Worm (Caenorhabditis elegans) whole organism, late embryonic: ENCODE measurements around the gene Y39A1A.21.

Source experiments
- ama-1 ChIP-seq: fragments of 150-350 bp; optimal IDR thresholded peaks from 2 replicates; lab custom pipeline; 2014
- ceh-24 ChIP-seq: sonication (generic microtip); optimal IDR thresholded peaks from 2 replicates; lab custom pipeline; 2016; ENCODE audit warnings: mild to moderate bottlenecking, missing genetic modification characterization, missing compliant biosample characterization
- ceh-30 ChIP-seq: fragments of 150-350 bp; optimal IDR thresholded peaks from 2 replicates; lab custom pipeline; 2014; ENCODE audit warnings: missing biosample characterization, missing genetic modification characterization
- ceh-6 ChIP-seq: fragments of 200-800 bp; sonication (Bioruptor generic); optimal IDR thresholded peaks from 2 replicates; lab custom pipeline; 2018; ENCODE audit warnings: mild to moderate bottlenecking, missing genetic modification characterization, missing compliant biosample characterization
- elt-2 ChIP-seq: sonication (generic microtip); optimal IDR thresholded peaks from 2 replicates; lab custom pipeline; 2016; ENCODE audit warnings: missing genetic modification reagents, missing genetic modification characterization, missing compliant biosample characterization
- lin-11 ChIP-seq: fragments of 200-800 bp; sonication (Bioruptor generic); optimal IDR thresholded peaks from 2 replicates; lab custom pipeline; 2018; ENCODE audit warnings: mild to moderate bottlenecking, missing genetic modification characterization, missing compliant biosample characterization
- npax-4 ChIP-seq: sonication (generic microtip); optimal IDR thresholded peaks from 2 replicates; lab custom pipeline; 2016; ENCODE audit warnings: missing genetic modification characterization, missing compliant biosample characterization
- odd-2 ChIP-seq: sonication (generic microtip); optimal IDR thresholded peaks from 2 replicates; lab custom pipeline; 2017; ENCODE audit warnings: antibody characterized with exemption, mild to moderate bottlenecking, missing genetic modification characterization, missing compliant biosample characterization
- pat-9 ChIP-seq: fragments of 200-800 bp; sonication (Bioruptor generic); optimal IDR thresholded peaks from 2 replicates; lab custom pipeline; 2018; ENCODE audit warnings: mild to moderate bottlenecking, missing genetic modification characterization, moderate library complexity, missing compliant biosample characterization
- rnt-1 ChIP-seq: sonication (generic microtip); optimal IDR thresholded peaks from 2 replicates; lab custom pipeline; 2016; ENCODE audit warnings: missing genetic modification characterization, missing compliant biosample characterization
- sdc-2 ChIP-seq: sonication (generic microtip); optimal IDR thresholded peaks from 2 replicates; lab custom pipeline; 2016; ENCODE audit warnings: missing genotype, missing genetic modification characterization, missing compliant biosample characterization
- sox-2 ChIP-seq: fragments of 200-800 bp; sonication (Bioruptor generic); IDR thresholded peaks from 2 replicates; pipeline ENCODE4 v1.3.6; 2022; ENCODE audit warnings: missing genetic modification reagents, missing genetic modification characterization, missing compliant biosample characterization
- unc-86 ChIP-seq: sonication (generic microtip); optimal IDR thresholded peaks from 2 replicates; lab custom pipeline; 2016; ENCODE audit warnings: missing genetic modification characterization, missing compliant biosample characterization

- TF ChIP-seq elt-2 (tag; lab: Kevin White, UChicago) (no peak), sox-2 (no peak), unc-86 (no peak), rnt-1 (tag; lab: Kevin White, UChicago) (no peak), ama-1 (lab: Kevin White, UChicago) (no peak), pat-9 (no peak), ceh-24 (no peak), ceh-6 (GFP tag; lab: Kevin White, UChicago) (no peak), sdc-2 (no peak), npax-4 (tag; lab: Kevin White, UChicago) (no peak), ceh-30 (tag; lab: Kevin White, UChicago) (no peak), odd-2 (tag; lab: Kevin White, UChicago) (no peak), lin-11 (tag; lab: Kevin White, UChicago) (no peak)
Measured at ce11 chrIII:10730510-10730909, 23.7 kb upstream of the Y39A1A.21 start, which contains the start of gene tat-3.
